Fruit fly (Drosophila melanogaster) S2 (cell line): ENCODE data around the gene Spn28Db.

Experiments
- CG8478 ChIP-seq: fragments of >200 bp; optimal IDR thresholded peaks from 2 replicates; lab custom pipeline; 2018
- CTCF ChIP-seq, 2 experiments: fragments of >200 bp; optimal IDR thresholded peaks; 2 replicates each; lab custom pipeline; 2018

DNA sequence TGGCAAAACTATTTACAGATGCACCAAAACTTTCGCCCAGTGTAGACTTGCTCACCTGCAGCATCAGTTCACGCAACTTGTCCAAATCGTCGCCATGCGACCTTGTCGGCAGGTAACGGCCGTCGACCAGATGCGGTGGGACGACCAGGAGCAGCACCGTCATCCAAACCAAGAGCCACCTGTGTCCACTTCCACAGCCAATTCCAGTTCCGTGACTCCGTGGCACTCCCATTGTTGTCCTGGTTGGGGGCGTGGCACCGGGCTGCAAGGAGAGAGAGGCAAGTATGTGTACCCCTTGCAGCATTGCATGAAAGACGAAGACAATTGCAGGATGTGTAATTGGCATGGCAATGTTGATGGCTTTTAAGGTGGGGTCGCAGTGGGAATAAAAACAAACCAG lies 20.3 kb downstream of the Spn28Db start:
- TF ChIP-seq CTCF (optimal IDR thresholded peaks at IDR 0.05; lab: Kevin White, UChicago) (no peak), CG8478 (lab: Kevin White, UChicago) (no peak)
